Worm (Caenorhabditis elegans): ENCODE results near the gene F48G7.13.

- TF ChIP-seq egl-13 (tag; optimal IDR thresholded peaks at IDR 0.05) (no peak), lin-39 (tag; optimal IDR thresholded peaks at IDR 0.05) (no peak), sptf-1 (tag; optimal IDR thresholded peaks at IDR 0.05) (no peak), efl-1 (optimal IDR thresholded peaks at IDR 0.05) (no peak), efl-1 (GFP tag; optimal IDR thresholded peaks at IDR 0.05 in 1 of 2) (no peak)
These were observed 38.5 kb upstream of the F48G7.13 start for ce11 chrV:576918-577317.
